Fruit fly (Drosophila melanogaster) whole organism: ENCODE data around the gene Smvt.

Experiments
- CG8478 ChIP-seq: fragments of >200 bp; optimal IDR thresholded peaks from 2 replicates; lab custom pipeline; 2018; ENCODE audit warnings: inconsistent platforms
- Dll ChIP-seq: fragments of >200 bp; optimal IDR thresholded peaks from 2 replicates; lab custom pipeline; 2017
- EcR ChIP-seq, 2 experiments: fragments of >200 bp; optimal IDR thresholded peaks; 2 replicates each; lab custom pipeline; 2017; ENCODE audit warnings: missing biosample characterization in 2 of 2, missing genetic modification characterization in 2 of 2, missing genetic modification reagents in 2 of 2
- pan ChIP-seq: fragments of >200 bp; optimal IDR thresholded peaks from 2 replicates; lab custom pipeline; 2017
- psq ChIP-seq: fragments of >200 bp; optimal IDR thresholded peaks from 2 replicates; lab custom pipeline; 2017
- usp ChIP-seq: fragments of >200 bp; optimal IDR thresholded peaks from 2 replicates; lab custom pipeline; 2017; ENCODE audit warnings: missing biosample characterization, missing genetic modification characterization, mixed read lengths

Gene Smvt

dm6 chr3R:31771790-31772576 is 10.6 kb upstream of the Smvt start, which contains the start of the genes betaGlu and sip3:
Gene betaGlu (minus strand): TSS chr3R:31771848.
Gene sip3 (plus strand): TSS chr3R:31772219.
- TF ChIP-seq pan (lab: Kevin White, UChicago) = no peak
- no peak for TF ChIP-seq psq (lab: Kevin White, UChicago)
- TF ChIP-seq CG8478 (lab: Kevin White, UChicago) = no peak
- no peak for TF ChIP-seq usp (GFP tag; lab: Kevin White, UChicago)
- no peak for TF ChIP-seq Dll (lab: Kevin White, UChicago)
- no peak for TF ChIP-seq EcR (GFP tag; optimal IDR thresholded peaks at IDR 0.05; lab: Kevin White, UChicago)

- peak; percentile 10 for TF ChIP-seq Dll (lab: Kevin White, UChicago)
- no peak for TF ChIP-seq pan (lab: Kevin White, UChicago)
Measured at dm6 chr3R:31768198-31768597, 6.8 kb upstream of the Smvt start.

- TF ChIP-seq psq (lab: Kevin White, UChicago) = no peak
- TF ChIP-seq usp (GFP tag; lab: Kevin White, UChicago) = no peak
- TF ChIP-seq CG8478 (lab: Kevin White, UChicago) = no peak
- no peak for TF ChIP-seq EcR (GFP tag; optimal IDR thresholded peaks at IDR 0.05; lab: Kevin White, UChicago)
- TF ChIP-seq pan (lab: Kevin White, UChicago) = no peak
- TF ChIP-seq Dll (lab: Kevin White, UChicago) = no peak
Measured at dm6 chr3R:31767528-31767927, 6.1 kb upstream of the Smvt start.

- TF ChIP-seq psq (lab: Kevin White, UChicago) (no peak), usp (GFP tag; lab: Kevin White, UChicago) (no peak), pan (lab: Kevin White, UChicago) (no peak), CG8478 (lab: Kevin White, UChicago) (no peak)
Measured at dm6 chr3R:31765145-31765544, 3.8 kb upstream of the Smvt start.

dm6 chr3R:31764672-31765071 is 3.3 kb upstream of the Smvt start, which contains the start of gene CG2150:
Gene CG2150 (minus strand): TSS chr3R:31764772.
- TF ChIP-seq usp (GFP tag; lab: Kevin White, UChicago) (no peak), Dll (lab: Kevin White, UChicago) (no peak), CG8478 (lab: Kevin White, UChicago) (no peak), psq (lab: Kevin White, UChicago) (no peak)

dm6 chr3R:31762672-31763071 is 1.3 kb upstream of the Smvt start:
- TF ChIP-seq usp (GFP tag; lab: Kevin White, UChicago) (no peak), pan (lab: Kevin White, UChicago) (no peak), EcR (GFP tag; optimal IDR thresholded peaks at IDR 0.05; lab: Kevin White, UChicago) (no peak), CG8478 (lab: Kevin White, UChicago) (no peak), psq (lab: Kevin White, UChicago) (no peak), Dll (lab: Kevin White, UChicago) (no peak)

- no peak for TF ChIP-seq EcR (GFP tag; optimal IDR thresholded peaks at IDR 0.05; lab: Kevin White, UChicago)
- no peak for TF ChIP-seq CG8478 (lab: Kevin White, UChicago)
- TF ChIP-seq Dll (lab: Kevin White, UChicago) = no peak
- TF ChIP-seq psq (lab: Kevin White, UChicago) = no peak
- TF ChIP-seq usp (GFP tag; lab: Kevin White, UChicago) = no peak
- TF ChIP-seq pan (lab: Kevin White, UChicago) = no peak
Measured at dm6 chr3R:31758587-31759167, 2.7 kb downstream of the Smvt start, which contains the start of gene CG2187. Gene CG2187 (minus strand): TSS chr3R:31758637.

- TF ChIP-seq CG8478 (lab: Kevin White, UChicago) (no peak), psq (lab: Kevin White, UChicago) (no peak)
Measured at dm6 chr3R:31754605-31755004, 6.8 kb downstream of the Smvt start, which contains the start of gene salt. Gene salt (minus strand): TSS chr3R:31754705.

dm6 chr3R:31748093-31748996 is 13.0 kb downstream of the Smvt start:
- TF ChIP-seq pan (lab: Kevin White, UChicago) = no peak
- TF ChIP-seq CG8478 (lab: Kevin White, UChicago) = peak; percentile 68
- no peak for TF ChIP-seq Dll (lab: Kevin White, UChicago)
- TF ChIP-seq psq (lab: Kevin White, UChicago) = peak; percentile 60
- TF ChIP-seq EcR (GFP tag; optimal IDR thresholded peaks at IDR 0.05; lab: Kevin White, UChicago) = no peak
- TF ChIP-seq usp (GFP tag; lab: Kevin White, UChicago) = no peak

dm6 chr3R:31747429-31748048 is 13.8 kb downstream of the Smvt start, which contains the start of the genes nero and CG1910:
Gene nero (minus strand): TSS chr3R:31747558.
Gene CG1910 (plus strand): TSS chr3R:31747643.
- TF ChIP-seq pan (lab: Kevin White, UChicago) (no peak), Dll (lab: Kevin White, UChicago) (no peak), psq (lab: Kevin White, UChicago) (no peak), CG8478 (lab: Kevin White, UChicago) (no peak), usp (GFP tag; lab: Kevin White, UChicago) (no peak), EcR (GFP tag; optimal IDR thresholded peaks at IDR 0.05; lab: Kevin White, UChicago) (no peak)
